Fruit fly (Drosophila melanogaster) whole organism, wandering third instar larva: ENCODE data around the gene B9d2.
A peak's percentile ranks its signal among the peaks of the same experiment; 100 is the strongest.

Source experiments
- Abd-B ChIP-seq: fragments of >200 bp; optimal IDR thresholded peaks from 2 replicates; lab custom pipeline; 2017; ENCODE audit warnings: missing biosample characterization, missing genetic modification characterization
- CG9705 ChIP-seq: fragments of 200-800 bp; sonication (Bioruptor generic); optimal IDR thresholded peaks from 2 replicates; lab custom pipeline; 2018; ENCODE audit warnings: missing biosample characterization, mild to moderate bottlenecking, missing genetic modification characterization
- CrebA ChIP-seq: fragments of 200-800 bp; sonication (Bioruptor generic); optimal IDR thresholded peaks from 2 replicates; lab custom pipeline; 2016; ENCODE audit warnings: missing biosample characterization, mild to moderate bottlenecking, missing genetic modification characterization, borderline replicate concordance
- Dfd ChIP-seq: fragments of >200 bp; optimal IDR thresholded peaks from 2 replicates; lab custom pipeline; 2017; ENCODE audit warnings: missing biosample characterization, missing genetic modification characterization
- Dif ChIP-seq: fragments of 200-275, 200-300 bp; sonication (Bioruptor generic); optimal IDR thresholded peaks from 2 replicates; lab custom pipeline; 2018; ENCODE audit warnings: missing biosample characterization, missing genetic modification characterization; ENCODE audit not compliant: partially characterized antibody
- GATAd ChIP-seq: sonication (Bioruptor generic); optimal IDR thresholded peaks from 2 replicates; lab custom pipeline; 2016; ENCODE audit warnings: missing biosample characterization, missing genetic modification characterization
- HLH106 ChIP-seq: fragments of 200-800 bp; optimal IDR thresholded peaks from 3 replicates; lab custom pipeline; 2019; ENCODE audit warnings: missing biosample characterization, mild to moderate bottlenecking, missing genetic modification characterization, moderate library complexity
- Hnf4 ChIP-seq: fragments of 200-800 bp; sonication (Bioruptor generic); optimal IDR thresholded peaks from 2 replicates; lab custom pipeline; 2016; ENCODE audit warnings: missing biosample characterization, mild to moderate bottlenecking, missing genetic modification characterization
- Hr83 ChIP-seq: fragments of 200-300 bp; sonication (Bioruptor generic); optimal IDR thresholded peaks from 2 replicates; lab custom pipeline; 2016; ENCODE audit warnings: missing biosample characterization, mild to moderate bottlenecking, missing genetic modification characterization, moderate library complexity; ENCODE audit not compliant: poor library complexity, severe bottlenecking
- Jra ChIP-seq: sonication (Bioruptor generic); optimal IDR thresholded peaks from 2 replicates; lab custom pipeline; 2016; ENCODE audit warnings: missing biosample characterization, missing genetic modification characterization
- Myc ChIP-seq: fragments of >200 bp; optimal IDR thresholded peaks from 2 replicates; lab custom pipeline; 2017
- N ChIP-seq: fragments of >200 bp; optimal IDR thresholded peaks from 2 replicates; lab custom pipeline; 2018; ENCODE audit warnings: missing biosample characterization, missing external identifiers, missing genetic modification characterization
- Rel ChIP-seq, 2 experiments: fragments of 200-800 bp; sonication (Bioruptor generic) in 1 of 2; optimal IDR thresholded peaks; 2 replicates in 1 of 2; 3 replicates in 1 of 2; lab custom pipeline; 2016 to 2019; ENCODE audit warnings: mild to moderate bottlenecking in 2 of 2, missing biosample characterization in 2 of 2, missing genetic modification characterization in 2 of 2, moderate library complexity in 1 of 2
- Sp1 ChIP-seq: fragments of 200-800 bp; sonication (Bioruptor generic); optimal IDR thresholded peaks from 3 replicates; lab custom pipeline; 2019; ENCODE audit warnings: missing biosample characterization, mild to moderate bottlenecking, missing genetic modification characterization, moderate library complexity
- Vsx2 ChIP-seq: fragments of 200-300, 225-300 bp; sonication (Bioruptor generic); optimal IDR thresholded peaks from 2 replicates; lab custom pipeline; 2018; ENCODE audit warnings: missing biosample characterization, missing genetic modification characterization; ENCODE audit not compliant: partially characterized antibody
- br ChIP-seq: fragments of 200-800 bp; sonication (Bioruptor generic); optimal IDR thresholded peaks from 2 replicates; lab custom pipeline; 2016; ENCODE audit warnings: missing biosample characterization, missing genetic modification characterization
- brk ChIP-seq: fragments of 200-800 bp; sonication (Bioruptor generic); optimal IDR thresholded peaks from 2 replicates; lab custom pipeline; 2016; ENCODE audit warnings: missing biosample characterization, mild to moderate bottlenecking, missing genetic modification characterization
- dl ChIP-seq, 2 experiments: fragments of 175-275, 200-275 bp in 1 of 2; fragments of 200-275 bp in 1 of 2; sonication (Bioruptor generic); optimal IDR thresholded peaks; lab custom pipeline; 2018; ENCODE audit warnings: mild to moderate bottlenecking in 2 of 2, missing biosample characterization in 2 of 2, missing genetic modification characterization in 2 of 2, moderate library complexity in 2 of 2; ENCODE audit not compliant: partially characterized antibody in 2 of 2, insufficient read depth in 1 of 2
- dmrt93B ChIP-seq: fragments of 200-800 bp; sonication (Bioruptor generic); optimal IDR thresholded peaks from 2 replicates; lab custom pipeline; 2018; ENCODE audit warnings: missing biosample characterization, mild to moderate bottlenecking, missing genetic modification characterization
- dsf ChIP-seq: sonication (Bioruptor generic); optimal IDR thresholded peaks from 2 replicates; lab custom pipeline; 2016; ENCODE audit warnings: missing biosample characterization, missing genetic modification characterization, borderline replicate concordance
- ey ChIP-seq: fragments of 200-800 bp; sonication (Bioruptor generic); optimal IDR thresholded peaks from 2 replicates; lab custom pipeline; 2016; ENCODE audit warnings: missing biosample characterization, missing genetic modification characterization
- foxo ChIP-seq, 2 experiments: fragments of 200-800 bp; sonication (Bioruptor generic); optimal IDR thresholded peaks; 2 replicates in 1 of 2; 3 replicates in 1 of 2; lab custom pipeline; 2016 to 2017; ENCODE audit warnings: missing biosample characterization in 2 of 2, missing genetic modification characterization in 2 of 2
- fru ChIP-seq: fragments of 200-800 bp; sonication (Bioruptor generic); optimal IDR thresholded peaks from 3 replicates; lab custom pipeline; 2016; ENCODE audit warnings: missing biosample characterization, mild to moderate bottlenecking, missing genetic modification characterization
- h ChIP-seq: fragments of 200-800 bp; sonication (Bioruptor generic); optimal IDR thresholded peaks from 3 replicates; lab custom pipeline; 2016; ENCODE audit warnings: missing biosample characterization, mild to moderate bottlenecking, missing genetic modification characterization
- jim ChIP-seq: fragments of 175-275, 200-325 bp; sonication (Bioruptor generic); optimal IDR thresholded peaks from 2 replicates; lab custom pipeline; 2016; ENCODE audit warnings: missing biosample characterization, mild to moderate bottlenecking, missing genetic modification characterization
- lola ChIP-seq: fragments of >200 bp; optimal IDR thresholded peaks from 2 replicates; lab custom pipeline; 2017; ENCODE audit warnings: missing biosample characterization, missing genetic modification characterization
- psq ChIP-seq: fragments of 200-800 bp; sonication (Bioruptor generic); optimal IDR thresholded peaks from 3 replicates; lab custom pipeline; 2017; ENCODE audit warnings: missing biosample characterization, mild to moderate bottlenecking, missing genetic modification characterization, moderate library complexity
- sage ChIP-seq: fragments of 200-800 bp; sonication (Bioruptor generic); optimal IDR thresholded peaks from 2 replicates; lab custom pipeline; 2016; ENCODE audit warnings: missing biosample characterization, mild to moderate bottlenecking, missing genetic modification characterization
- sv ChIP-seq: fragments of 200-800 bp; sonication (Bioruptor generic); optimal IDR thresholded peaks from 3 replicates; lab custom pipeline; 2016; ENCODE audit warnings: missing biosample characterization, missing genetic modification characterization
- tai ChIP-seq: sonication (Bioruptor generic); optimal IDR thresholded peaks from 2 replicates; lab custom pipeline; 2016; ENCODE audit warnings: missing biosample characterization, missing genetic modification characterization
- usp ChIP-seq: fragments of >200 bp; optimal IDR thresholded peaks from 2 replicates; lab custom pipeline; 2017; ENCODE audit warnings: missing biosample characterization, missing genetic modification characterization
- woc ChIP-seq: sonication (Bioruptor generic); optimal IDR thresholded peaks from 2 replicates; lab custom pipeline; 2016; ENCODE audit warnings: missing biosample characterization, mild to moderate bottlenecking, missing genetic modification characterization

B9d2 gene

DNA sequence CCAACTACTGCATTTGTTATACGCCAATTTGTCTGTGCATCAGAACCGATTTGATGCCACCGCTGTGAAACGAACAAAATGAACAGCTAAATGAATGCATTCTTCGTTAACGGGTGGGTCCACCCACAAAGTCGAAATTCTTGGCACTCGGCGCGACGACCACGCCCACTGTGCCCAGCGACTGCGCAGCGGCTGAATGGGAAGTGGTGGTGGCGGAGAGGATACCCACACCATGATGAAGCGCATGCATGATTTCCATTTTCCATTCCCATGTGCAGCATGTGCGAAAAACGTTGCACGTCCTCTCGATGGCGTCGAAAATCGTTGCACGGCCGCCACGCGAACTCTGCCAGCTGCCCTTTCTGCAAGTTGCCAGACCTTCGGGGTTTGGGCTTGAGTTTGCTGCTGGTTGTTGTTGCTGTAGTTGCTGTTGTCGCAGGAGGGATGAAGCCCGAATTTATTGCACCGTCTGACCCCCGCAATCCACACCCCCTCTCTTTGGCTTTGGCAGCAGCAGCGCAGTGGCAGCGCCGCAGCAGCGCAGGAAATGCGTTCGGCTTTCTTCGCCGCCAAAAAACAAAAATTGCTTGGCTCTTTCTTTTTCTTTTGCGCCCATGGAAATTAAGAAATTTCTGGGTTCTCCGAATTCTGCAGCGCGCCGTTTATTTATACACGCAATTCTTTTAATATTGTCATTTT lies 49.2 kb downstream of the B9d2 start:
- TF ChIP-seq psq (GFP tag; lab: Kevin White, UChicago), result peak; percentile 57
- TF ChIP-seq tai (GFP tag; lab: Kevin White, UChicago), result peak; percentile 49
- no peak for TF ChIP-seq sv
- peak in 1 of 2 experiments; percentile 55 for TF ChIP-seq dl (GFP tag; optimal IDR thresholded peaks at IDR 0.05; lab: Kevin White, UChicago; ENCODE audit: insufficient read depth in 1 of 2, partially characterized antibody in 2 of 2)
- no peak for TF ChIP-seq foxo (GFP tag; optimal IDR thresholded peaks at IDR 0.05; lab: Kevin White, UChicago)
- TF ChIP-seq CrebA (GFP tag; lab: Kevin White, UChicago), result no peak
- peak; percentile 9 for TF ChIP-seq Vsx2 (GFP tag; lab: Kevin White, UChicago)
- TF ChIP-seq h, result peak; percentile 5
- no peak for TF ChIP-seq Myc
- peak; percentile 54 for TF ChIP-seq Sp1 (GFP tag; lab: Kevin White, UChicago)
- TF ChIP-seq Abd-B, result no peak
- TF ChIP-seq Rel (GFP tag; optimal IDR thresholded peaks at IDR 0.05; lab: Kevin White, UChicago), result no peak
- TF ChIP-seq Rel (tag; optimal IDR thresholded peaks at IDR 0.05; lab: Kevin White, UChicago), result peak; percentile 50
- TF ChIP-seq woc (GFP tag; lab: Kevin White, UChicago), result peak; percentile 40
- TF ChIP-seq Jra (GFP tag; lab: Kevin White, UChicago), result no peak
- TF ChIP-seq Hr83, result no peak
- peak; percentile 15 for TF ChIP-seq HLH106 (tag; lab: Kevin White, UChicago)
- TF ChIP-seq lola (GFP tag; lab: Kevin White, UChicago), result peak; percentile 51
- TF ChIP-seq brk (GFP tag; lab: Kevin White, UChicago), result no peak
- TF ChIP-seq dmrt93B (GFP tag; lab: Kevin White, UChicago), result no peak
- TF ChIP-seq CG9705 (GFP tag; lab: Kevin White, UChicago), result peak; percentile 36
- no peak for TF ChIP-seq dsf
- TF ChIP-seq, all 38 proteins: peak for 11

DNA sequence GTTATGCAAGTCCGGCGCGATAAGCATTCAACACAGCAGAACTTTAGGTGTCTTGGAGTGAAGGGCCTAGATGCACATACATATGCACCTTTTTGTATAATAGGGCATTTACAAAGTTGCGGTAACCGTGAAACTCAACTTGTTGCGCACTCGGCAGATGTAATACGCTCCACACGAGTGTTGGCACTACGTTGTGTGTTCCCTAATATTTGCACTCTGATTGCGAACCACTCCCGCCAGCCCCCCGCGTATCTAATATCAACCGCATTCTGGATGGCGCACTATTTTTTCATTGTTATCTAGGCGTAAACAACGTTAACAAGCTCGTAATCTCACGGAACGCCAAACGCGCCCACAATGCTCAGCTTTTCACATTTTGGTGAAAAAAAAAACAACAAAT lies 50.1 kb downstream of the B9d2 start:
- TF ChIP-seq Rel (GFP tag; optimal IDR thresholded peaks at IDR 0.05; lab: Kevin White, UChicago) (no peak), Rel (tag; optimal IDR thresholded peaks at IDR 0.05; lab: Kevin White, UChicago) (peak; percentile 11), br (GFP tag; lab: Kevin White, UChicago) (no peak)

DNA sequence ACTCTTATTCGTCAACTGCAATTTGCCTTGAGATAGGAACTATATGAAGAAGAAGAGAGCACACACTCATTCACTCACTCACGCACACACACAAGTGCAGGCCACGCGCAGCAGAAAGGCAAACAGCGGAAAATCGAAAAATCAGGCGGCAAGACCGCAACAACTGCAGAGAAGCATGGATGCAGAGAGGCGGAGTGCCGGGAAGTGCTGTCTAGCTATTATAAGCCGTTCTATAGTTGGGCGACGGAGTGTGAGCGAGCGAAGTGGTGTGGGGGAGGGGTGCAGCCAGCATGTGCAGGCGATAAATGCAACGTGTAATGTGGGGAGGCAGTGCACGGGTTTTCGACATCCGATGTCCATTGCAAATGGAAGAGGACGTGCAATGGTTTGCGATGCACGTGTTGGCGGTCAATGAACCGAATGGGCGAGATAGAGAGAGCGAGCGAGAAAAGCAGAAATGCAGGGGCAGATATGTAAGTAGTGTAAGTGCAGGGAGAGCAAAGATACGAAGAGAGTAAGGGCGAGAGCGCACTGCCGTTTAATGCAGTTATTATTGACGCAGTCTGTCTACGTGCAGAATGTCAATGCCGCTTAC lies 51.6 kb downstream of the B9d2 start:
- TF ChIP-seq sage (GFP tag; lab: Kevin White, UChicago) (no peak), Jra (GFP tag; lab: Kevin White, UChicago) (no peak), N (GFP tag; lab: Kevin White, UChicago) (no peak), Myc (no peak), ey (GFP tag; lab: Kevin White, UChicago) (no peak), dsf (no peak), Dfd (no peak), foxo (GFP tag; optimal IDR thresholded peaks at IDR 0.05; lab: Kevin White, UChicago) (no peak), Dif (peak; percentile 30), psq (GFP tag; lab: Kevin White, UChicago) (peak; percentile 57), jim (GFP tag; lab: Kevin White, UChicago) (no peak), GATAd (GFP tag; lab: Kevin White, UChicago) (no peak), Sp1 (GFP tag; lab: Kevin White, UChicago) (peak; percentile 23), h (peak; percentile 31), dl (GFP tag; optimal IDR thresholded peaks at IDR 0.05; lab: Kevin White, UChicago; ENCODE audit: insufficient read depth in 1 of 2, partially characterized antibody in 2 of 2) (peak; percentile 0 to 19), br (GFP tag; lab: Kevin White, UChicago) (no peak), woc (GFP tag; lab: Kevin White, UChicago) (no peak), tai (GFP tag; lab: Kevin White, UChicago) (peak; percentile 95), fru (GFP tag; lab: Kevin White, UChicago) (no peak), Hnf4 (GFP tag; lab: Kevin White, UChicago) (no peak), Rel (GFP tag; optimal IDR thresholded peaks at IDR 0.05; lab: Kevin White, UChicago) (no peak), Rel (tag; optimal IDR thresholded peaks at IDR 0.05; lab: Kevin White, UChicago) (peak; percentile 17), dmrt93B (GFP tag; lab: Kevin White, UChicago) (no peak), usp (GFP tag; lab: Kevin White, UChicago) (no peak)
- TF ChIP-seq, all 38 proteins: peak for 7
